Worm (Caenorhabditis elegans) whole organism, late embryonic: ENCODE measurements around the gene dhs-13.

Experiments used
- ama-1 ChIP-seq: fragments of 150-350 bp; optimal IDR thresholded peaks from 2 replicates; lab custom pipeline; 2014
- ceh-14 ChIP-seq: sonication (generic microtip); optimal IDR thresholded peaks from 2 replicates; lab custom pipeline; 2016; ENCODE audit warnings: missing genotype, missing genetic modification characterization, missing compliant biosample characterization
- ceh-48 ChIP-seq: sonication (generic microtip); optimal IDR thresholded peaks from 2 replicates; lab custom pipeline; 2016; ENCODE audit warnings: missing genetic modification characterization, inconsistent platforms, missing compliant biosample characterization
- elt-2 ChIP-seq: sonication (generic microtip); optimal IDR thresholded peaks from 2 replicates; lab custom pipeline; 2016; ENCODE audit warnings: missing genetic modification reagents, missing genetic modification characterization, missing compliant biosample characterization
- hlh-15 ChIP-seq: sonication (generic microtip); optimal IDR thresholded peaks from 2 replicates; lab custom pipeline; 2016; ENCODE audit warnings: missing genetic modification characterization, missing compliant biosample characterization
- mec-3 ChIP-seq: sonication (generic microtip); optimal IDR thresholded peaks from 2 replicates; lab custom pipeline; 2016; ENCODE audit warnings: borderline replicate concordance, missing genetic modification characterization, missing compliant biosample characterization
- nhr-11 ChIP-seq: fragments of 150-350 bp; optimal IDR thresholded peaks from 2 replicates; lab custom pipeline; 2014; ENCODE audit warnings: missing biosample characterization, missing genetic modification characterization
- pag-3 ChIP-seq: sonication (generic microtip); optimal IDR thresholded peaks from 2 replicates; lab custom pipeline; 2016; ENCODE audit warnings: missing compliant biosample characterization, missing genetic modification characterization, borderline replicate concordance
- ref-2 ChIP-seq: sonication (generic microtip); optimal IDR thresholded peaks from 2 replicates; lab custom pipeline; 2016; ENCODE audit warnings: missing genetic modification characterization, missing compliant biosample characterization
- unc-86 ChIP-seq: sonication (generic microtip); optimal IDR thresholded peaks from 2 replicates; lab custom pipeline; 2016; ENCODE audit warnings: missing genetic modification characterization, missing compliant biosample characterization

ce11 chrV:1773120-1773519 is 1.6 kb upstream of the dhs-13 start:
- TF ChIP-seq nhr-11 (tag; lab: Kevin White, UChicago) = no peak
- TF ChIP-seq ref-2 = no peak
- no peak for TF ChIP-seq ama-1 (lab: Kevin White, UChicago)
- TF ChIP-seq unc-86 = no peak
- TF ChIP-seq ceh-14 (tag; lab: Kevin White, UChicago) = no peak
- TF ChIP-seq hlh-15 (tag; lab: Kevin White, UChicago) = no peak
- no peak for TF ChIP-seq pag-3 (tag; lab: Kevin White, UChicago)
- no peak for TF ChIP-seq ceh-48 (tag; lab: Kevin White, UChicago)
- TF ChIP-seq elt-2 (tag; lab: Kevin White, UChicago) = no peak
- TF ChIP-seq mec-3 (tag; lab: Kevin White, UChicago) = no peak
